Worm (Caenorhabditis elegans) whole organism, young adult: ENCODE data around the gene elks-1.

ENCODE experiments used
- B0035.1 ChIP-seq: sonication (generic microtip); optimal IDR thresholded peaks from 2 replicates; lab custom pipeline; 2016; ENCODE audit warnings: missing genetic modification characterization, mild to moderate bottlenecking, missing compliant biosample characterization, missing genotype, missing genetic modification reagents
- B0261.1 ChIP-seq: sonication (generic microtip); optimal IDR thresholded peaks from 2 replicates; lab custom pipeline; 2016; ENCODE audit warnings: mild to moderate bottlenecking, missing genetic modification characterization, moderate library complexity, missing compliant biosample characterization
- B0336.3 ChIP-seq: fragments of 200-800 bp; sonication (Bioruptor generic); IDR thresholded peaks from 2 replicates; pipeline ENCODE4 v1.3.6; 2022; ENCODE audit warnings: missing genetic modification characterization, missing compliant biosample characterization
- F10E7.11 ChIP-seq: sonication (generic microtip); optimal IDR thresholded peaks from 2 replicates; lab custom pipeline; 2017; ENCODE audit warnings: mild to moderate bottlenecking, missing genetic modification characterization, moderate library complexity, missing compliant biosample characterization
- F22D6.2 ChIP-seq: sonication (generic microtip); optimal IDR thresholded peaks from 2 replicates; lab custom pipeline; 2016; ENCODE audit warnings: mild to moderate bottlenecking, missing genetic modification characterization, missing compliant biosample characterization
- F52B5.7 ChIP-seq: sonication (generic microtip); optimal IDR thresholded peaks from 2 replicates; lab custom pipeline; 2016; ENCODE audit warnings: mild to moderate bottlenecking, missing genetic modification characterization, missing compliant biosample characterization
- F55B11.4 ChIP-seq: sonication (generic microtip); optimal IDR thresholded peaks from 2 replicates; lab custom pipeline; 2016; ENCODE audit warnings: missing compliant biosample characterization, missing genetic modification characterization, borderline replicate concordance; ENCODE audit not compliant: insufficient read depth
- F57A8.1 ChIP-seq: fragments of 200-800 bp; sonication (Bioruptor generic); optimal IDR thresholded peaks from 2 replicates; lab custom pipeline; 2018; ENCODE audit warnings: mild to moderate bottlenecking, missing genetic modification characterization, moderate library complexity, missing compliant biosample characterization
- F57C9.4 ChIP-seq: sonication (generic microtip); optimal IDR thresholded peaks from 2 replicates; lab custom pipeline; 2017; ENCODE audit warnings: mild to moderate bottlenecking, missing genetic modification characterization, missing compliant biosample characterization
- K11D2.4 ChIP-seq: fragments of 200-800 bp; sonication (Bioruptor generic); IDR thresholded peaks from 2 replicates; pipeline ENCODE4 v1.3.6; 2022; ENCODE audit warnings: missing genetic modification reagents, missing genetic modification characterization, missing compliant biosample characterization
- T26A5.8 ChIP-seq: sonication (generic microtip); optimal IDR thresholded peaks from 2 replicates; lab custom pipeline; 2016; ENCODE audit warnings: missing genetic modification characterization, missing compliant biosample characterization
- Y95B8A.8 ChIP-seq: fragments of 200-800 bp; sonication (Bioruptor generic); IDR thresholded peaks from 2 replicates; pipeline ENCODE4 v1.3.6; 2022; ENCODE audit warnings: missing genetic modification reagents, missing genetic modification characterization, missing compliant biosample characterization
- ama-1 ChIP-seq, 3 experiments: fragments of 150-350 bp in 1 of 3; sonication (generic microtip) in 2 of 3; optimal IDR thresholded peaks; 2 replicates each; lab custom pipeline; 2014 to 2018; ENCODE audit warnings: missing biosample characterization in 2 of 3, missing genetic modification characterization in 2 of 3, missing genetic modification reagents in 2 of 3
- attf-6 ChIP-seq: fragments of 200-800 bp; sonication (Bioruptor generic); IDR thresholded peaks from 2 replicates; pipeline ENCODE4 v1.3.6; 2022; ENCODE audit warnings: missing genetic modification reagents, missing genetic modification characterization, missing compliant biosample characterization
- bed-1 ChIP-seq: fragments of 200-800 bp; sonication (Bioruptor generic); IDR thresholded peaks from 2 replicates; pipeline ENCODE4 v1.3.6; 2022; ENCODE audit warnings: missing genetic modification reagents, missing genetic modification characterization, missing compliant biosample characterization
- cebp-1 ChIP-seq, 2 experiments: fragments of 200-800 bp in 1 of 2; sonication (Bioruptor generic) in 1 of 2; sonication (generic microtip) in 1 of 2; IDR thresholded peaks in 1 of 2; optimal IDR thresholded peaks in 1 of 2; 2 replicates each; pipeline versions ENCODE4 v1.3.6 to Lab custom; 2017 to 2022; ENCODE audit warnings: missing compliant biosample characterization in 2 of 2, missing genetic modification characterization in 2 of 2, mild to moderate bottlenecking in 1 of 2, missing genetic modification reagents in 1 of 2, moderate library complexity in 1 of 2
- ceh-40 ChIP-seq: fragments of 200-800 bp; sonication (Bioruptor generic); IDR thresholded peaks from 2 replicates; pipeline ENCODE4 v1.3.6; 2022; ENCODE audit warnings: missing genetic modification characterization, missing compliant biosample characterization
- ceh-58 ChIP-seq: fragments of 200-800 bp; sonication (Bioruptor generic); IDR thresholded peaks from 2 replicates; pipeline ENCODE4 v1.3.6; 2022; ENCODE audit warnings: missing genetic modification characterization, missing compliant biosample characterization
- ceh-79 ChIP-seq: sonication (generic microtip); optimal IDR thresholded peaks from 2 replicates; lab custom pipeline; 2017; ENCODE audit warnings: mild to moderate bottlenecking, missing genetic modification characterization, missing compliant biosample characterization
- chd-7 ChIP-seq: sonication (generic microtip); optimal IDR thresholded peaks from 2 replicates; lab custom pipeline; 2016; ENCODE audit warnings: mild to moderate bottlenecking, missing genetic modification characterization, moderate library complexity, missing compliant biosample characterization
- dox-1 ChIP-seq: fragments of 200-800 bp; sonication (Bioruptor generic); IDR thresholded peaks from 2 replicates; pipeline ENCODE4 v1.3.6; 2022; ENCODE audit warnings: missing genetic modification reagents, missing genetic modification characterization, missing compliant biosample characterization
- egl-44 ChIP-seq: fragments of 200-800 bp; sonication (Bioruptor generic); IDR thresholded peaks from 2 replicates; pipeline ENCODE4 v1.3.6; 2022; ENCODE audit warnings: missing genetic modification reagents, missing genetic modification characterization, missing compliant biosample characterization
- ets-4 ChIP-seq: fragments of 200-800 bp; sonication (Bioruptor generic); optimal IDR thresholded peaks from 2 replicates; lab custom pipeline; 2018; ENCODE audit warnings: mild to moderate bottlenecking, missing genetic modification characterization, missing compliant biosample characterization
- gei-17 ChIP-seq: fragments of 200-800 bp; sonication (Bioruptor generic); optimal IDR thresholded peaks from 2 replicates; lab custom pipeline; 2018; ENCODE audit warnings: mild to moderate bottlenecking, missing genetic modification characterization, missing compliant biosample characterization
- hlh-26 ChIP-seq: fragments of 200-800 bp; sonication (Bioruptor generic); conservative IDR thresholded peaks from 2 replicates; pipeline ENCODE4 v1.3.6; 2022; ENCODE audit warnings: missing genetic modification reagents, missing genetic modification characterization, missing compliant biosample characterization
- hrde-1 ChIP-seq: sonication (generic microtip); optimal IDR thresholded peaks from 2 replicates; lab custom pipeline; 2016; ENCODE audit warnings: missing genetic modification characterization, mild to moderate bottlenecking, missing compliant biosample characterization, moderate library complexity, missing genotype, missing genetic modification reagents, borderline replicate concordance
- let-526 ChIP-seq: fragments of 200-800 bp; sonication (Bioruptor generic); IDR thresholded peaks from 2 replicates; pipeline ENCODE4 v1.3.6; 2022; ENCODE audit warnings: missing genetic modification reagents, missing genetic modification characterization, missing compliant biosample characterization
- let-607 ChIP-seq, 2 experiments: fragments of 200-800 bp in 1 of 2; sonication (Bioruptor generic) in 1 of 2; sonication (generic microtip) in 1 of 2; optimal IDR thresholded peaks; 2 replicates each; lab custom pipeline; 2016 to 2018; ENCODE audit warnings: mild to moderate bottlenecking in 2 of 2, missing compliant biosample characterization in 2 of 2, missing genetic modification characterization in 2 of 2, moderate library complexity in 2 of 2, missing genotype in 1 of 2
- lin-54 ChIP-seq: fragments of 200-800 bp; sonication (Bioruptor generic); optimal IDR thresholded peaks from 2 replicates; lab custom pipeline; 2018; ENCODE audit warnings: mild to moderate bottlenecking, missing genetic modification characterization, missing compliant biosample characterization
- lsy-27 ChIP-seq: sonication (generic microtip); optimal IDR thresholded peaks from 2 replicates; lab custom pipeline; 2017; ENCODE audit warnings: missing genetic modification characterization, mild to moderate bottlenecking, missing compliant biosample characterization, antibody characterized with exemption, missing genotype, borderline replicate concordance; ENCODE audit not compliant: insufficient read depth
- madf-6 ChIP-seq: fragments of 200-800 bp; sonication (Bioruptor generic); IDR thresholded peaks from 2 replicates; pipeline ENCODE4 v1.3.6; 2022; ENCODE audit warnings: missing genetic modification reagents, missing genetic modification characterization, missing compliant biosample characterization
- mcd-1 ChIP-seq: fragments of 200-800 bp; sonication (Bioruptor generic); IDR thresholded peaks from 2 replicates; pipeline ENCODE4 v1.3.6; 2022; ENCODE audit warnings: missing genetic modification reagents, missing genetic modification characterization, missing compliant biosample characterization
- mxl-1 ChIP-seq: sonication (generic microtip); optimal IDR thresholded peaks from 2 replicates; lab custom pipeline; 2016; ENCODE audit warnings: missing genetic modification characterization, missing compliant biosample characterization
- nhr-27 ChIP-seq: fragments of 200-800 bp; sonication (Bioruptor generic); optimal IDR thresholded peaks from 2 replicates; lab custom pipeline; 2018; ENCODE audit warnings: mild to moderate bottlenecking, missing genetic modification characterization, moderate library complexity, missing compliant biosample characterization
- pha-4 ChIP-seq: fragments of 150-350 bp; sonication (generic microtip); optimal IDR thresholded peaks from 2 replicates; lab custom pipeline; 2014; ENCODE audit warnings: missing biosample characterization, missing genetic modification reagents, missing genetic modification characterization
- rcor-1 ChIP-seq: fragments of 200-800 bp; sonication (Bioruptor generic); IDR thresholded peaks from 2 replicates; pipeline ENCODE4 v1.3.6; 2022; ENCODE audit warnings: missing genetic modification reagents, missing genetic modification characterization, missing compliant biosample characterization
- repo-1 ChIP-seq: sonication (generic microtip); optimal IDR thresholded peaks from 2 replicates; lab custom pipeline; 2017; ENCODE audit warnings: mild to moderate bottlenecking, missing genetic modification characterization, missing compliant biosample characterization
- sdz-38 ChIP-seq: sonication (generic microtip); optimal IDR thresholded peaks from 2 replicates; lab custom pipeline; 2016; ENCODE audit warnings: missing genotype, missing genetic modification characterization, missing compliant biosample characterization
- sea-2 ChIP-seq: fragments of 200-800 bp; sonication (Bioruptor generic); IDR thresholded peaks from 2 replicates; pipeline ENCODE4 v1.3.6; 2022; ENCODE audit warnings: missing genetic modification characterization, missing compliant biosample characterization
- snpc-1.1 ChIP-seq: sonication (generic microtip); optimal IDR thresholded peaks from 2 replicates; lab custom pipeline; 2017; ENCODE audit warnings: missing genetic modification characterization, mild to moderate bottlenecking, missing compliant biosample characterization, antibody characterized with exemption, moderate library complexity, missing genotype, missing genetic modification reagents; ENCODE audit not compliant: insufficient read depth
- snpc-4 ChIP-seq, 5 experiments: fragments of 150-350 bp in 1 of 5; sonication (generic microtip) in 4 of 5; optimal IDR thresholded peaks; 2 replicates each; lab custom pipeline; 2014 to 2018; ENCODE audit warnings: missing genetic modification characterization in 5 of 5, missing biosample characterization in 3 of 5, antibody characterized with exemption in 2 of 5, mild to moderate bottlenecking in 2 of 5, missing compliant biosample characterization in 2 of 5, missing genotype in 2 of 5, moderate library complexity in 2 of 5, missing genetic modification reagents in 1 of 5
- somi-1 ChIP-seq: fragments of 200-800 bp; sonication (Bioruptor generic); optimal IDR thresholded peaks from 2 replicates; lab custom pipeline; 2018; ENCODE audit warnings: mild to moderate bottlenecking, missing genetic modification characterization, missing compliant biosample characterization
- zfh-2 ChIP-seq: fragments of 200-800 bp; sonication (Bioruptor generic); conservative IDR thresholded peaks from 2 replicates; pipeline ENCODE4 v1.3.6; 2022; ENCODE audit warnings: missing genetic modification reagents, missing genetic modification characterization, missing compliant biosample characterization
- zim-3 ChIP-seq: sonication (generic microtip); optimal IDR thresholded peaks from 2 replicates; lab custom pipeline; 2017; ENCODE audit warnings: mild to moderate bottlenecking, missing genetic modification characterization, moderate library complexity, missing compliant biosample characterization
- ztf-18 ChIP-seq: sonication (generic microtip); optimal IDR thresholded peaks from 2 replicates; lab custom pipeline; 2016; ENCODE audit warnings: missing genotype, mild to moderate bottlenecking, missing genetic modification characterization, missing compliant biosample characterization
- ztf-6 ChIP-seq: fragments of 200-800 bp; sonication (Bioruptor generic); IDR thresholded peaks from 2 replicates; pipeline ENCODE4 v1.3.6; 2022; ENCODE audit warnings: missing genetic modification reagents, missing genetic modification characterization, missing compliant biosample characterization

The elks-1 gene

ce11 chrIV:3384593-3384992, 34.8 kb upstream of the elks-1 start:
- TF ChIP-seq ceh-79 (tag; lab: Kevin White, UChicago) = no peak
- peak; percentile 63 for TF ChIP-seq rcor-1 (GFP tag; lab: Robert Waterston, UW)
- TF ChIP-seq F57C9.4 (tag; lab: Kevin White, UChicago) = no peak
- no peak for TF ChIP-seq zim-3 (tag; lab: Kevin White, UChicago)
- no peak for TF ChIP-seq nhr-27 (tag; lab: Kevin White, UChicago)
- TF ChIP-seq hlh-26 (GFP tag; lab: Robert Waterston, UW) = no peak
- TF ChIP-seq ets-4 (GFP tag; lab: Kevin White, UChicago) = peak; percentile 60
- no peak for TF ChIP-seq ztf-6 (GFP tag; lab: Robert Waterston, UW)
- TF ChIP-seq madf-6 (GFP tag; lab: Robert Waterston, UW) = peak; percentile 18; the same call in 1 of the 2 replicates
- TF ChIP-seq ztf-18 = peak; percentile 27
- TF ChIP-seq let-526 (GFP tag; lab: Robert Waterston, UW) = peak; percentile 83
- TF ChIP-seq T26A5.8 (tag; lab: Kevin White, UChicago) = no peak
- TF ChIP-seq F55B11.4 (tag; lab: Kevin White, UChicago) = no peak
- TF ChIP-seq F57A8.1 (GFP tag; lab: Kevin White, UChicago) = no peak
- TF ChIP-seq ceh-58 (GFP tag; lab: Robert Waterston, UW) = no peak
- TF ChIP-seq B0261.1 (tag; lab: Kevin White, UChicago) = no peak
- no peak for TF ChIP-seq hrde-1 (tag; lab: Kevin White, UChicago)
- no peak for TF ChIP-seq bed-1
- peak; percentile 61 for TF ChIP-seq somi-1
- peak; percentile 64 for TF ChIP-seq repo-1 (tag; lab: Kevin White, UChicago)
- TF ChIP-seq gei-17 = peak; percentile 71
- peak in 1 of 2 experiments; percentile 50 for TF ChIP-seq let-607 (tag; optimal IDR thresholded peaks at IDR 0.05; lab: Kevin White, UChicago)
- no peak for TF ChIP-seq snpc-4 (GFP tag; optimal IDR thresholded peaks at IDR 0.05; lab: Kevin White, UChicago)
- peak in 2 of 4 experiments; percentile 64 to 65 for TF ChIP-seq snpc-4 (tag; optimal IDR thresholded peaks at IDR 0.05; lab: Kevin White, UChicago)
- no peak for TF ChIP-seq ama-1 (optimal IDR thresholded peaks at IDR 0.05; lab: Kevin White, UChicago)
- TF ChIP-seq ama-1 (GFP tag; optimal IDR thresholded peaks at IDR 0.05; lab: Kevin White, UChicago) = no peak
- peak; percentile 40 for TF ChIP-seq F52B5.7 (tag; lab: Kevin White, UChicago)
- TF ChIP-seq dox-1 (GFP tag; lab: Robert Waterston, UW) = peak; percentile 88
- peak; percentile 91 for TF ChIP-seq mcd-1 (GFP tag; lab: Robert Waterston, UW)
- TF ChIP-seq Y95B8A.8 (GFP tag; lab: Robert Waterston, UW) = no peak
- TF ChIP-seq sdz-38 (tag; lab: Kevin White, UChicago) = no peak
- TF ChIP-seq mxl-1 (tag; lab: Kevin White, UChicago) = no peak
- peak; percentile 48 for TF ChIP-seq F22D6.2 (tag; lab: Kevin White, UChicago)
- TF ChIP-seq sea-2 = no peak
- TF ChIP-seq lsy-27 (tag; lab: Kevin White, UChicago) = no peak
- TF ChIP-seq chd-7 (tag; lab: Kevin White, UChicago) = peak; percentile 66
- 0 out of 2 replicates have a peak, but pooled peaks have one; percentile 58 for TF ChIP-seq egl-44
- TF ChIP-seq K11D2.4 (GFP tag; lab: Robert Waterston, UW) = peak; percentile 85
- peak; percentile 98 for TF ChIP-seq zfh-2 (GFP tag; lab: Robert Waterston, UW)
- no peak for TF ChIP-seq attf-6 (GFP tag; lab: Robert Waterston, UW)
- peak; percentile 1 for TF ChIP-seq F10E7.11 (tag; lab: Kevin White, UChicago)
- no peak for TF ChIP-seq snpc-1.1 (tag; lab: Kevin White, UChicago)
- no peak for TF ChIP-seq pha-4 (tag; lab: Kevin White, UChicago)
- peak; percentile 64 for TF ChIP-seq cebp-1 (GFP tag; IDR thresholded peaks at IDR 0.05; lab: Robert Waterston, UW)
- peak; percentile 90 for TF ChIP-seq cebp-1 (tag; optimal IDR thresholded peaks at IDR 0.05; lab: Kevin White, UChicago)
- no peak for TF ChIP-seq ceh-40 (GFP tag; lab: Robert Waterston, UW)
- peak; percentile 37 for TF ChIP-seq B0035.1 (tag; lab: Kevin White, UChicago)
- peak; percentile 80 for TF ChIP-seq lin-54 (GFP tag; lab: Kevin White, UChicago)
- TF ChIP-seq B0336.3 (GFP tag; lab: Robert Waterston, UW) = peak; percentile 92
